Fruit fly (Drosophila melanogaster) whole organism, embryonic: Measurements from ENCODE around the gene CG14221.

Experiments used
- Antp ChIP-seq: fragments of 200-800 bp; sonication (Bioruptor generic); optimal IDR thresholded peaks from 3 replicates; lab custom pipeline; 2016; ENCODE audit warnings: missing biosample characterization, missing genetic modification characterization
- Awh ChIP-seq: fragments of 200-800 bp; sonication (Bioruptor generic); IDR thresholded peaks from 2 replicates; pipeline ENCODE4, ENCODE4 v1.3.6; 2022; ENCODE audit warnings: missing biosample characterization, missing genetic modification characterization
- BEAF-32 ChIP-seq: fragments of 200-800 bp; sonication (Bioruptor generic); optimal IDR thresholded peaks from 3 replicates; lab custom pipeline; 2017; ENCODE audit warnings: missing biosample characterization, missing genetic modification characterization, mild to moderate bottlenecking, moderate library complexity, missing genetic modification reagents
- CG10366 ChIP-seq: fragments of 200-800 bp; sonication (Bioruptor generic); IDR thresholded peaks from 2 replicates; pipeline ENCODE4 v1.3.6; 2022; ENCODE audit warnings: missing biosample characterization, missing genetic modification characterization
- CG11695 ChIP-seq: fragments of 200-800 bp; sonication (Bioruptor generic); IDR thresholded peaks from 3 replicates; pipeline ENCODE4 v1.3.6; 2022; ENCODE audit warnings: missing biosample characterization, missing genetic modification characterization
- CG12071 ChIP-seq: fragments of 200-800 bp; sonication (Bioruptor generic); optimal IDR thresholded peaks from 3 replicates; lab custom pipeline; 2018; ENCODE audit warnings: missing biosample characterization, mild to moderate bottlenecking, missing genetic modification characterization
- CG13894 ChIP-seq: fragments of 200-800 bp; sonication (Bioruptor generic); optimal IDR thresholded peaks from 3 replicates; lab custom pipeline; 2018; ENCODE audit warnings: missing biosample characterization, mild to moderate bottlenecking, missing genetic modification characterization, moderate library complexity
- CG14667 ChIP-seq: fragments of 200-800 bp; sonication (Bioruptor generic); IDR thresholded peaks from 2 replicates; pipeline ENCODE4 v1.3.6; 2022; ENCODE audit warnings: missing biosample characterization, missing genetic modification characterization
- CG1529 ChIP-seq: fragments of 200-800 bp; sonication (Bioruptor generic); optimal IDR thresholded peaks from 3 replicates; lab custom pipeline; 2018; ENCODE audit warnings: missing biosample characterization, missing genetic modification characterization
- CG17361 ChIP-seq: fragments of 200-800 bp; sonication (Bioruptor generic); IDR thresholded peaks from 3 replicates; pipeline ENCODE4 v1.3.6; 2022; ENCODE audit warnings: missing biosample characterization, missing genetic modification characterization
- CG2116 ChIP-seq: fragments of 200-800 bp; sonication (Bioruptor generic); optimal IDR thresholded peaks from 3 replicates; lab custom pipeline; 2018; ENCODE audit warnings: missing biosample characterization, mild to moderate bottlenecking, missing genetic modification characterization
- CG3281 ChIP-seq: fragments of 200-800 bp; sonication (Bioruptor generic); optimal IDR thresholded peaks from 3 replicates; lab custom pipeline; 2017; ENCODE audit warnings: missing biosample characterization, mild to moderate bottlenecking, missing genetic modification characterization
- CG3995 ChIP-seq: fragments of 200-800 bp; sonication (Bioruptor generic); optimal IDR thresholded peaks from 3 replicates; lab custom pipeline; 2016; ENCODE audit warnings: missing biosample characterization, missing genetic modification characterization
- CG4617 ChIP-seq: fragments of 200-800 bp; sonication (Bioruptor generic); optimal IDR thresholded peaks from 3 replicates; lab custom pipeline; 2016; ENCODE audit warnings: missing biosample characterization, missing genetic modification characterization, borderline replicate concordance
- CG7271 ChIP-seq: fragments of 200-800 bp; sonication (Bioruptor generic); optimal IDR thresholded peaks from 2 replicates; lab custom pipeline; 2018; ENCODE audit warnings: missing biosample characterization, mild to moderate bottlenecking, missing genetic modification characterization, moderate library complexity
- CG7372 ChIP-seq: fragments of 200-800 bp; sonication (Bioruptor generic); IDR thresholded peaks from 2 replicates; pipeline ENCODE4 v1.3.6; 2022; ENCODE audit warnings: missing biosample characterization, missing genetic modification characterization
- CG7556 ChIP-seq: fragments of 200-800 bp; sonication (Bioruptor generic); optimal IDR thresholded peaks from 2 replicates; lab custom pipeline; 2017; ENCODE audit warnings: missing biosample characterization, mild to moderate bottlenecking, missing genetic modification characterization
- CG8478 ChIP-seq: fragments of >200 bp; optimal IDR thresholded peaks from 2 replicates; lab custom pipeline; 2018
- CG9797 ChIP-seq: fragments of 200-800 bp; sonication (Bioruptor generic); optimal IDR thresholded peaks from 3 replicates; lab custom pipeline; 2018; ENCODE audit warnings: missing biosample characterization, mild to moderate bottlenecking, missing genetic modification characterization
- CrebB ChIP-seq: fragments of 200-800 bp; sonication (Bioruptor generic); optimal IDR thresholded peaks from 3 replicates; lab custom pipeline; 2018; ENCODE audit warnings: missing biosample characterization, mild to moderate bottlenecking, missing genetic modification characterization
- Fer2 ChIP-seq: fragments of 200-800 bp; sonication (Bioruptor generic); optimal IDR thresholded peaks from 2 replicates; lab custom pipeline; 2018; ENCODE audit warnings: missing biosample characterization, mild to moderate bottlenecking, missing genetic modification characterization, moderate library complexity
- HLH3B ChIP-seq: fragments of 200-800 bp; sonication (Bioruptor generic); IDR thresholded peaks from 2 replicates; pipeline ENCODE4 v1.3.6; 2022; ENCODE audit warnings: missing biosample characterization, missing genetic modification characterization
- HLH4C ChIP-seq: fragments of 200-800 bp; sonication (Bioruptor generic); IDR thresholded peaks from 3 replicates; pipeline ENCODE4 v1.3.6; 2022; ENCODE audit warnings: missing biosample characterization, missing genetic modification characterization; ENCODE audit not compliant: partially characterized antibody
- Hand ChIP-seq: fragments of 200-800 bp; sonication (Bioruptor generic); optimal IDR thresholded peaks from 2 replicates; lab custom pipeline; 2017; ENCODE audit warnings: mild to moderate bottlenecking, missing biosample characterization, missing genetic modification reagents, missing genetic modification characterization
- HmgD ChIP-seq: fragments of 200-800 bp; sonication (Bioruptor generic); optimal IDR thresholded peaks from 3 replicates; lab custom pipeline; 2016; ENCODE audit warnings: missing biosample characterization, missing genetic modification characterization
- Jarid2 ChIP-seq: fragments of 200-800 bp; sonication (Bioruptor generic); optimal IDR thresholded peaks from 3 replicates; lab custom pipeline; 2017; ENCODE audit warnings: mild to moderate bottlenecking, missing biosample characterization, missing genetic modification reagents, missing genetic modification characterization
- Meics ChIP-seq: fragments of 200-800 bp; sonication (Bioruptor generic); optimal IDR thresholded peaks from 2 replicates; lab custom pipeline; 2017; ENCODE audit warnings: missing biosample characterization, mild to moderate bottlenecking, missing genetic modification characterization
- NC2β ChIP-seq: fragments of 200-800 bp; sonication (Bioruptor generic); optimal IDR thresholded peaks from 2 replicates; lab custom pipeline; 2016; ENCODE audit warnings: missing biosample characterization, missing genetic modification characterization
- Oli ChIP-seq: fragments of 200-800 bp; sonication (Bioruptor generic); optimal IDR thresholded peaks from 2 replicates; lab custom pipeline; 2018; ENCODE audit warnings: missing biosample characterization, mild to moderate bottlenecking, missing genetic modification characterization, moderate library complexity
- PHDP ChIP-seq: fragments of 200-800 bp; sonication (Bioruptor generic); optimal IDR thresholded peaks from 3 replicates; lab custom pipeline; 2018; ENCODE audit warnings: missing biosample characterization, mild to moderate bottlenecking, missing genetic modification characterization, moderate library complexity
- Sox102F ChIP-seq: fragments of 200-800 bp; sonication (Bioruptor generic); optimal IDR thresholded peaks from 2 replicates; lab custom pipeline; 2018; ENCODE audit warnings: missing biosample characterization, mild to moderate bottlenecking, missing genetic modification characterization, moderate library complexity
- YL-1 ChIP-seq: fragments of 200-800 bp; sonication (Bioruptor generic); optimal IDR thresholded peaks from 3 replicates; lab custom pipeline; 2017; ENCODE audit warnings: missing biosample characterization, mild to moderate bottlenecking, missing genetic modification characterization
- bowl ChIP-seq: fragments of 200-800 bp; sonication (Bioruptor generic); IDR thresholded peaks from 2 replicates; pipeline ENCODE4 v1.3.6; 2022; ENCODE audit warnings: missing biosample characterization, missing genetic modification characterization
- cwo ChIP-seq: fragments of 200-800 bp; sonication (Bioruptor generic); optimal IDR thresholded peaks from 3 replicates; lab custom pipeline; 2017; ENCODE audit warnings: missing biosample characterization, missing genetic modification characterization, mild to moderate bottlenecking, moderate library complexity, missing genetic modification reagents
- da ChIP-seq: fragments of 200-800 bp; sonication (Bioruptor generic); optimal IDR thresholded peaks from 2 replicates; lab custom pipeline; 2016; ENCODE audit warnings: missing biosample characterization, missing genetic modification characterization
- eve ChIP-seq, 2 experiments: fragments of >200 bp; optimal IDR thresholded peaks; 2 replicates each; lab custom pipeline; 2017; ENCODE audit warnings: missing biosample characterization in 2 of 2, missing genetic modification characterization in 2 of 2
- ewg ChIP-seq: fragments of 200-800 bp; sonication (Bioruptor generic); optimal IDR thresholded peaks from 3 replicates; lab custom pipeline; 2017; ENCODE audit warnings: mild to moderate bottlenecking, missing biosample characterization, missing genetic modification reagents, missing genetic modification characterization
- her ChIP-seq: fragments of 200-800 bp; sonication (Bioruptor generic); optimal IDR thresholded peaks from 2 replicates; lab custom pipeline; 2016; ENCODE audit warnings: missing biosample characterization, missing genetic modification characterization
- insv ChIP-seq, 2 experiments: fragments of 200-800 bp; sonication (Bioruptor generic); optimal IDR thresholded peaks; 3 replicates each; lab custom pipeline; 2016 to 2018; ENCODE audit warnings: missing biosample characterization in 2 of 2, missing genetic modification characterization in 2 of 2
- jumu ChIP-seq: fragments of 200-800 bp; sonication (Bioruptor generic); optimal IDR thresholded peaks from 3 replicates; lab custom pipeline; 2016; ENCODE audit warnings: missing biosample characterization, missing genetic modification characterization
- lola ChIP-seq, 3 experiments: fragments of >200 bp in 2 of 3; fragments of 200-800 bp in 1 of 3; sonication (Bioruptor generic) in 1 of 3; optimal IDR thresholded peaks; 2 replicates each; lab custom pipeline; 2017 to 2019; ENCODE audit warnings: missing biosample characterization in 3 of 3, missing genetic modification characterization in 3 of 3, mild to moderate bottlenecking in 1 of 3, moderate library complexity in 1 of 3
- mam ChIP-seq: fragments of 200-800 bp; sonication (Bioruptor generic); optimal IDR thresholded peaks from 3 replicates; lab custom pipeline; 2016; ENCODE audit warnings: missing biosample characterization, missing genetic modification characterization
- mld ChIP-seq: fragments of 200-800 bp; sonication (Bioruptor generic); IDR thresholded peaks from 3 replicates; pipeline ENCODE4 v1.3.6; 2022; ENCODE audit warnings: missing biosample characterization, missing genetic modification characterization; ENCODE audit not compliant: partially characterized antibody
- nerfin-2 ChIP-seq: fragments of 200-800 bp; sonication (Bioruptor generic); IDR thresholded peaks from 2 replicates; pipeline ENCODE4 v1.3.6; 2022; ENCODE audit warnings: missing biosample characterization, missing genetic modification characterization; ENCODE audit not compliant: partially characterized antibody
- org-1 ChIP-seq: fragments of 200-800 bp; sonication (Bioruptor generic); optimal IDR thresholded peaks from 2 replicates; lab custom pipeline; 2017; ENCODE audit warnings: missing biosample characterization, missing genetic modification characterization
- phol ChIP-seq: fragments of 200-800 bp; sonication (Bioruptor generic); optimal IDR thresholded peaks from 3 replicates; lab custom pipeline; 2018; ENCODE audit warnings: missing biosample characterization, mild to moderate bottlenecking, missing genetic modification characterization, moderate library complexity
- row ChIP-seq: fragments of 200-800 bp; sonication (Bioruptor generic); IDR thresholded peaks from 3 replicates; pipeline ENCODE4 v1.3.6; 2022; ENCODE audit warnings: missing biosample characterization, missing genetic modification characterization
- schlank ChIP-seq: fragments of 200-800 bp; sonication (Bioruptor generic); optimal IDR thresholded peaks from 2 replicates; lab custom pipeline; 2018; ENCODE audit warnings: missing biosample characterization, mild to moderate bottlenecking, missing genetic modification characterization
- vnd ChIP-seq: fragments of 200-800 bp; sonication (Bioruptor generic); IDR thresholded peaks from 3 replicates; pipeline ENCODE4 v1.3.6; 2022; ENCODE audit warnings: missing biosample characterization, missing genetic modification characterization; ENCODE audit not compliant: partially characterized antibody
- yki ChIP-seq: fragments of >200 bp; optimal IDR thresholded peaks from 3 replicates; lab custom pipeline; 2018

CG14221 gene

DNA sequence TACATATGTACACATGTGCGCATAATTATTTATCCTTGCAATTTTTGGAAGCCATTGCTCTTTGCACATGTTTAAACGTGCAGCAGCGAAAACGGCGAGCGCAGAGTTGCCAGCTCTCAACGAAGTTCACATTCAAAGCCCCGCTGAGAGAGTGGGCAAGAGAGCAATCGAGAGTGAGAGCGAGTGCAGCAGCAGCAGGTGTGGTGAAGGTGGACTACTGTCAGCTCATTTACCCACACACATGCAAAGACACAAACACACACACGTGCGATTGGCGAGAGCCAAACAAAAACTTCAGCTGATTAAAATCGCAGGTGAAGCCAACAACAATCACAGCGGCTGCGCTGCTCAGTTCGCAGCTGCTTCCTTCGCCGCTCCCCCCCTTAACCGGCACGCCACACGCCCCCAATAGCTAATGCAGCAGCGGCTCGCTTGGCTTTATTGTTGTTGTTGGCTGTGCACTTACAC is 10.4 kb upstream of the CG14221 start (continued):
- no peak for TF ChIP-seq CG3995
- no peak for TF ChIP-seq Awh (GFP tag; lab: Robert Waterston, UW)
- no peak for TF ChIP-seq CG1529 (GFP tag; lab: Kevin White, UChicago)
- no peak for TF ChIP-seq Antp (GFP tag; lab: Kevin White, UChicago)
- no peak; the same call in 2 of the 3 replicates for TF ChIP-seq mld
- no peak for TF ChIP-seq NC2β (GFP tag; lab: Kevin White, UChicago)
- TF ChIP-seq CG9797 (GFP tag; lab: Kevin White, UChicago) = no peak
- no peak for TF ChIP-seq org-1 (GFP tag; lab: Kevin White, UChicago)
- no peak for TF ChIP-seq CrebB (tag; lab: Kevin White, UChicago)
- TF ChIP-seq CG3281 = no peak
- no peak for TF ChIP-seq CG17361 (GFP tag; lab: Robert Waterston, UW)
- TF ChIP-seq CG13894 = no peak
- no peak for TF ChIP-seq Hand (GFP tag; lab: Kevin White, UChicago)
- TF ChIP-seq CG10366 = no peak
- no peak for TF ChIP-seq CG7271 (tag; lab: Kevin White, UChicago)
- TF ChIP-seq mam = no peak
- no peak for TF ChIP-seq lola (GFP tag; optimal IDR thresholded peaks at IDR 0.05; lab: Kevin White, UChicago)
- no peak for TF ChIP-seq da
- TF ChIP-seq HLH4C (GFP tag; lab: Robert Waterston, UW) = 0 out of 3 replicates have a peak, but pooled peaks have one; percentile 44
- no peak for TF ChIP-seq jumu (GFP tag; lab: Kevin White, UChicago)
- TF ChIP-seq YL-1 (GFP tag; lab: Kevin White, UChicago) = peak; percentile 44
- no peak for TF ChIP-seq CG7372 (GFP tag; lab: Robert Waterston, UW)
- no peak for TF ChIP-seq her (GFP tag; lab: Kevin White, UChicago)
- no peak for TF ChIP-seq CG12071 (GFP tag; lab: Kevin White, UChicago)
- TF ChIP-seq yki (lab: Kevin White, UChicago) = no peak
- TF ChIP-seq HmgD = no peak
- TF ChIP-seq CG14667 (GFP tag; lab: Robert Waterston, UW) = no peak

DNA sequence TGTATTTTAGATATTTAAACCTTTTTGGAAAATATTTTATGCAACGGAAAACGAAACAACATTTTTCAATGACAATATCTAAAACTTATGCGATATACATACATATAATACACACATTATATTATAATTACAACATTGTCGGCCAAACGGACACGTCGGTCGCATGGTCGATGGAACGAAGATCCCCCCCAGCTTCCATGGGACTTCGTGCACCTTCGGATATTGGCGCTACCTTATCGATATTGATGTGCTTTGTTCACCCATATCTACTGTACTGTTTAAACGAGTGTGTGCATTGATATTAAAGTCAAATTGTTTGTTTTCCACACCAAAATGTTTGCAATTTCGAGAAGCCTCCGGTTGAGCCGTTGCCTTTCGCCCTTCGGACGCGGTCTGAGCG is 4.4 kb upstream of the CG14221 start, which contains the start of gene CG14212:
Gene CG14212, plus strand, starts transcription at position 301 of the 400 bp plus-strand sequence.
- TF ChIP-seq eve (GFP tag; optimal IDR thresholded peaks at IDR 0.05; lab: Kevin White, UChicago) = no peak
- TF ChIP-seq CG11695 (GFP tag; lab: Robert Waterston, UW) = no peak
- no peak for TF ChIP-seq schlank (tag; lab: Kevin White, UChicago)
- no peak for TF ChIP-seq Sox102F
- TF ChIP-seq PHDP (tag; lab: Kevin White, UChicago) = no peak
- TF ChIP-seq insv (GFP tag; optimal IDR thresholded peaks at IDR 0.05; lab: Kevin White, UChicago) = no peak
- TF ChIP-seq her (GFP tag; lab: Kevin White, UChicago) = no peak
- TF ChIP-seq Fer2 (tag; lab: Kevin White, UChicago) = no peak
- TF ChIP-seq CG8478 (lab: Kevin White, UChicago) = no peak
- no peak for TF ChIP-seq HLH3B (GFP tag; lab: Robert Waterston, UW)
- TF ChIP-seq CG7556 (GFP tag; lab: Kevin White, UChicago) = no peak
- TF ChIP-seq Meics (GFP tag; lab: Kevin White, UChicago) = no peak

DNA sequence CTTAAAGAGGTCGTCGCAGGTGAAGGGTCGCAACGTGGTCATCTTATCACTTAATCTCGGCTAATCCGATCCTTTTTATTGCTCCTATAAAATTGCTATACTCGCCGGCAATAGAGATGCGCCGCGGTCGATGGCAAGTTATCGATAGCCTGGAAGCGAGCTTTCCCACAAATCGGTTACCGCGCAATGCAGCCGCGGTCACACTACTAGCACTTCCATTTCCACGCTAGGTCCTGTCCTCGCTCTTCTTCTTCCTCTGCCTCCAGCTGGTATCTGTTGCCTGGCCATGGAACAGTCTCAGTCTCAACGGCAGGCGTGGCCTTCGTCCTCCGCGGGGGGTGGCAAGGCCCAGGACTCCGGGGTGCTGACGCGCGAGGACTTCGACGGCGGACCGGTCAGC is 1.9 kb upstream of the CG14221 start, which contains the start of the genes Naa20A and MKP-4:
Gene Naa20A, minus strand, starts transcription at position 151 of the 400 bp plus-strand sequence.
Gene MKP-4, plus strand, starts transcription at position 191 of the 400 bp plus-strand sequence.
- TF ChIP-seq vnd (GFP tag; lab: Robert Waterston, UW) = peak; percentile 56
- no peak for TF ChIP-seq bowl (GFP tag; lab: Robert Waterston, UW)
- TF ChIP-seq Oli = no peak
- no peak for TF ChIP-seq Jarid2 (GFP tag; lab: Kevin White, UChicago)
- peak; percentile 69 for TF ChIP-seq CG2116 (GFP tag; lab: Kevin White, UChicago)
- TF ChIP-seq row (GFP tag; lab: Robert Waterston, UW) = peak; percentile 28; the same call in 1 of the 3 replicates
- TF ChIP-seq phol (tag; lab: Kevin White, UChicago) = peak; percentile 12
- TF ChIP-seq cwo = no peak
- peak; percentile 7 for TF ChIP-seq ewg (GFP tag; lab: Kevin White, UChicago)
- TF ChIP-seq CG4617 (GFP tag; lab: Kevin White, UChicago) = peak; percentile 52
- TF ChIP-seq nerfin-2 = 0 out of 2 replicates have a peak, but pooled peaks have one; percentile 30
- TF ChIP-seq HLH4C (GFP tag; lab: Robert Waterston, UW) = peak; percentile 73
- TF ChIP-seq BEAF-32 (GFP tag; lab: Kevin White, UChicago) = peak; percentile 76
